Fruit fly (Drosophila melanogaster): ENCODE measurements around the gene png.
A peak's percentile ranks its signal among the peaks of the same experiment; 100 is the strongest.

Gene png

dm6 chrX:1353322-1354212, 3.8 kb downstream of the png start, which contains the start of the genes CG12773 and CG11417 (continued):
- no peak for TF ChIP-seq slou (GFP tag; optimal IDR thresholded peaks at IDR 0.05)
- TF ChIP-seq CG11560 (tag; IDR thresholded peaks at IDR 0.05) = no peak
- no peak for TF ChIP-seq Eip74EF (GFP tag; optimal IDR thresholded peaks at IDR 0.05)
- no peak for TF ChIP-seq maf-S (GFP tag; optimal IDR thresholded peaks at IDR 0.05)
- no peak for TF ChIP-seq CG11696 (GFP tag; IDR thresholded peaks at IDR 0.05)
- no peak for TF ChIP-seq Sox100B (GFP tag; optimal IDR thresholded peaks at IDR 0.05)
- no peak for TF ChIP-seq CG7987 (GFP tag; optimal IDR thresholded peaks at IDR 0.05)
- no peak for TF ChIP-seq lbe (GFP tag; optimal IDR thresholded peaks at IDR 0.05)
- no peak for TF ChIP-seq CG9437 (GFP tag; optimal IDR thresholded peaks at IDR 0.05)
- TF ChIP-seq CG6254 (GFP tag; optimal IDR thresholded peaks at IDR 0.05) = no peak
- no peak for TF ChIP-seq Ssrp (tag; optimal IDR thresholded peaks at IDR 0.05)
- no peak for TF ChIP-seq HLH3B (GFP tag; IDR thresholded peaks at IDR 0.05)
- no peak for TF ChIP-seq CG15269 (tag; optimal IDR thresholded peaks at IDR 0.05)
- TF ChIP-seq CG6689 (GFP tag; IDR thresholded peaks at IDR 0.05) = no peak
- TF ChIP-seq HLH54F (GFP tag; optimal IDR thresholded peaks at IDR 0.05) = no peak
- TF ChIP-seq CkIIα-i1 (GFP tag; IDR thresholded peaks at IDR 0.05) = no peak
- peak; percentile 77 for TF ChIP-seq Dll (GFP tag; IDR thresholded peaks at IDR 0.05; ENCODE audit: partially characterized antibody)
- TF ChIP-seq CG13894 (tag; optimal IDR thresholded peaks at IDR 0.05) = no peak
- no peak for TF ChIP-seq Kr (GFP tag; optimal IDR thresholded peaks at IDR 0.05)
- no peak for TF ChIP-seq Gsc (GFP tag; IDR thresholded peaks at IDR 0.05)
- TF ChIP-seq sob (GFP tag; IDR thresholded peaks at IDR 0.05) = no peak
- no peak for TF ChIP-seq CG15601 (tag; optimal IDR thresholded peaks at IDR 0.05)
- TF ChIP-seq tx (GFP tag; optimal IDR thresholded peaks at IDR 0.05) = no peak
- no peak for TF ChIP-seq tap (tag; optimal IDR thresholded peaks at IDR 0.05)
- TF ChIP-seq Mad (GFP tag; optimal IDR thresholded peaks at IDR 0.05) = no peak
- TF ChIP-seq CG17912 (GFP tag; optimal IDR thresholded peaks at IDR 0.05) = no peak
- no peak for TF ChIP-seq sens (GFP tag)
- TF ChIP-seq CG5953 (GFP tag; IDR thresholded peaks at IDR 0.05) = no peak
- no peak for TF ChIP-seq HmgD (GFP tag; optimal IDR thresholded peaks at IDR 0.05)
- TF ChIP-seq CG3163 (GFP tag; optimal IDR thresholded peaks at IDR 0.05) = no peak
- no peak for TF ChIP-seq nmo (GFP tag; optimal IDR thresholded peaks at IDR 0.05)
- no peak for TF ChIP-seq dmrt99B (tag; optimal IDR thresholded peaks at IDR 0.05)
- peak; percentile 74 for TF ChIP-seq kay (GFP tag; optimal IDR thresholded peaks at IDR 0.05)
- TF ChIP-seq grau (tag; optimal IDR thresholded peaks at IDR 0.05) = no peak
- no peak for TF ChIP-seq CG10274 (GFP tag; optimal IDR thresholded peaks at IDR 0.05)
- no peak for TF ChIP-seq CG6654 (GFP tag; optimal IDR thresholded peaks at IDR 0.05)
- peak; percentile 51 for TF ChIP-seq MBD-R2 (GFP tag; IDR thresholded peaks at IDR 0.05)
- peak; percentile 20 for TF ChIP-seq CTCF (GFP tag; optimal IDR thresholded peaks at IDR 0.05)
- no peak for TF ChIP-seq CG10366 (GFP tag; IDR thresholded peaks at IDR 0.05)
- no peak for TF ChIP-seq CG14441 (GFP tag; IDR thresholded peaks at IDR 0.05)
- TF ChIP-seq NC2α (GFP tag; optimal IDR thresholded peaks at IDR 0.05) = no peak
- TF ChIP-seq CG13123 (GFP tag; optimal IDR thresholded peaks at IDR 0.05) = no peak
- no peak for TF ChIP-seq Dek (tag; optimal IDR thresholded peaks at IDR 0.05)
- TF ChIP-seq CG15011 (GFP tag; optimal IDR thresholded peaks at IDR 0.05) = no peak
- no peak for TF ChIP-seq Bteb2 (GFP tag; optimal IDR thresholded peaks at IDR 0.05)
- no peak for TF ChIP-seq CG4854 (GFP tag; optimal IDR thresholded peaks at IDR 0.05)
- no peak for TF ChIP-seq CG17328 (GFP tag; IDR thresholded peaks at IDR 0.05)
- TF ChIP-seq al (GFP tag; IDR thresholded peaks at IDR 0.05) = no peak
- no peak for TF ChIP-seq CG33213 (GFP tag; optimal IDR thresholded peaks at IDR 0.05)
- TF ChIP-seq gcm (GFP tag; optimal IDR thresholded peaks at IDR 0.05) = no peak
- TF ChIP-seq peb (GFP tag; IDR thresholded peaks at IDR 0.05) = no peak
